Fruit fly (Drosophila melanogaster) whole organism, embryonic: ENCODE results near the gene CG11836.

Experiments
- BEAF-32 ChIP-seq: fragments of 200-800 bp; sonication (Bioruptor generic); optimal IDR thresholded peaks from 3 replicates; lab custom pipeline; 2017; ENCODE audit warnings: missing biosample characterization, missing genetic modification characterization, mild to moderate bottlenecking, moderate library complexity, missing genetic modification reagents
- CG10147 ChIP-seq: fragments of 200-800 bp; sonication (Bioruptor generic); optimal IDR thresholded peaks from 2 replicates; lab custom pipeline; 2019; ENCODE audit warnings: missing biosample characterization, mild to moderate bottlenecking, missing genetic modification characterization, moderate library complexity
- CG10654 ChIP-seq: fragments of 200-800 bp; sonication (Bioruptor generic); optimal IDR thresholded peaks from 2 replicates; lab custom pipeline; 2016; ENCODE audit warnings: missing biosample characterization, missing genetic modification characterization
- CG11456 ChIP-seq: fragments of 200-800 bp; sonication (Bioruptor generic); IDR thresholded peaks from 3 replicates; pipeline ENCODE4 v1.3.6; 2022; ENCODE audit warnings: missing biosample characterization, missing genetic modification characterization
- CG11560 ChIP-seq: fragments of 200-800 bp; sonication (Bioruptor generic); IDR thresholded peaks from 3 replicates; pipeline ENCODE4 v1.3.6; 2022; ENCODE audit warnings: missing biosample characterization, missing genetic modification characterization
- CG12299 ChIP-seq: fragments of 200-800 bp; sonication (Bioruptor generic); optimal IDR thresholded peaks from 2 replicates; lab custom pipeline; 2018; ENCODE audit warnings: missing biosample characterization, mild to moderate bottlenecking, missing genetic modification characterization
- CG1529 ChIP-seq: fragments of 200-800 bp; sonication (Bioruptor generic); optimal IDR thresholded peaks from 3 replicates; lab custom pipeline; 2018; ENCODE audit warnings: missing biosample characterization, missing genetic modification characterization
- CG18476 ChIP-seq: fragments of 200-800 bp; sonication (Bioruptor generic); optimal IDR thresholded peaks from 2 replicates; lab custom pipeline; 2016; ENCODE audit warnings: missing biosample characterization, mild to moderate bottlenecking, missing genetic modification characterization
- CG18599 ChIP-seq: fragments of 200-800 bp; sonication (Bioruptor generic); optimal IDR thresholded peaks from 3 replicates; lab custom pipeline; 2017; ENCODE audit warnings: missing biosample characterization, missing genetic modification characterization, mild to moderate bottlenecking, moderate library complexity, missing genetic modification reagents
- CG2199 ChIP-seq: fragments of 200-800 bp; sonication (Bioruptor generic); IDR thresholded peaks from 3 replicates; pipeline ENCODE4 v1.3.6; 2022; ENCODE audit warnings: missing biosample characterization, missing genetic modification characterization
- CG3726 ChIP-seq: fragments of 200-800 bp; sonication (Bioruptor generic); IDR thresholded peaks from 3 replicates; pipeline ENCODE4, ENCODE4 v1.3.6; 2022; ENCODE audit warnings: missing biosample characterization, missing genetic modification characterization
- CG4328 ChIP-seq: fragments of 200-800 bp; sonication (Bioruptor generic); optimal IDR thresholded peaks from 3 replicates; lab custom pipeline; 2017; ENCODE audit warnings: missing biosample characterization, missing genetic modification reagents, missing genetic modification characterization
- CG6254 ChIP-seq: fragments of 200-800 bp; sonication (Bioruptor generic); optimal IDR thresholded peaks from 3 replicates; lab custom pipeline; 2017; ENCODE audit warnings: mild to moderate bottlenecking, missing biosample characterization, missing genetic modification reagents, missing genetic modification characterization
- CG6689 ChIP-seq: fragments of 200-800 bp; sonication (Bioruptor generic); IDR thresholded peaks from 2 replicates; pipeline ENCODE4 v1.3.6; 2022; ENCODE audit warnings: missing biosample characterization, missing genetic modification characterization
- CG7987 ChIP-seq: fragments of 200-800 bp; sonication (Bioruptor generic); optimal IDR thresholded peaks from 2 replicates; lab custom pipeline; 2018; ENCODE audit warnings: missing biosample characterization, mild to moderate bottlenecking, missing genetic modification characterization, moderate library complexity
- CG8290 ChIP-seq, 3 experiments: fragments of 200-800 bp; sonication (Bioruptor generic); optimal IDR thresholded peaks; 2 replicates each; lab custom pipeline; 2016 to 2019; ENCODE audit warnings: missing biosample characterization in 3 of 3, missing genetic modification characterization in 3 of 3, mild to moderate bottlenecking in 2 of 3, moderate library complexity in 1 of 3
- CG9727 ChIP-seq: fragments of 200-800 bp; sonication (Bioruptor generic); optimal IDR thresholded peaks from 3 replicates; lab custom pipeline; 2017; ENCODE audit warnings: missing biosample characterization, mild to moderate bottlenecking, missing genetic modification characterization
- Dbx ChIP-seq: fragments of 200-800 bp; sonication (Bioruptor generic); IDR thresholded peaks from 3 replicates; pipeline ENCODE4 v1.3.6; 2022; ENCODE audit warnings: missing biosample characterization, missing genetic modification characterization
- Dfd ChIP-seq, 2 experiments: fragments of >200 bp; optimal IDR thresholded peaks; 2 replicates each; lab custom pipeline; 2017; ENCODE audit warnings: missing biosample characterization in 2 of 2, missing genetic modification characterization in 2 of 2
- HLH54F ChIP-seq: fragments of 200-800 bp; sonication (Bioruptor generic); optimal IDR thresholded peaks from 3 replicates; lab custom pipeline; 2016; ENCODE audit warnings: missing biosample characterization, missing genetic modification characterization
- Hey ChIP-seq: fragments of 200-800 bp; sonication (Bioruptor generic); optimal IDR thresholded peaks from 3 replicates; lab custom pipeline; 2018; ENCODE audit warnings: missing biosample characterization, mild to moderate bottlenecking, missing genetic modification characterization
- Max ChIP-seq: fragments of 200-800 bp; sonication (Bioruptor generic); optimal IDR thresholded peaks from 2 replicates; lab custom pipeline; 2016; ENCODE audit warnings: missing biosample characterization, mild to moderate bottlenecking, missing genetic modification characterization
- Side ChIP-seq: fragments of 200-800 bp; sonication (Bioruptor generic); optimal IDR thresholded peaks from 2 replicates; lab custom pipeline; 2016; ENCODE audit warnings: missing biosample characterization, missing genetic modification characterization
- Sox102F ChIP-seq: fragments of 200-800 bp; sonication (Bioruptor generic); optimal IDR thresholded peaks from 2 replicates; lab custom pipeline; 2018; ENCODE audit warnings: missing biosample characterization, mild to moderate bottlenecking, missing genetic modification characterization, moderate library complexity
- Taf1 ChIP-seq: fragments of 200-800 bp; sonication (Bioruptor generic); IDR thresholded peaks from 2 replicates; pipeline ENCODE4 v1.3.6; 2022; ENCODE audit warnings: missing biosample characterization, missing genetic modification characterization
- Tbp ChIP-seq: fragments of >200 bp; optimal IDR thresholded peaks from 2 replicates; lab custom pipeline; 2018; ENCODE audit warnings: missing biosample characterization, missing genetic modification characterization
- YL-1 ChIP-seq: fragments of 200-800 bp; sonication (Bioruptor generic); optimal IDR thresholded peaks from 3 replicates; lab custom pipeline; 2017; ENCODE audit warnings: missing biosample characterization, mild to moderate bottlenecking, missing genetic modification characterization
- croc ChIP-seq: fragments of 200-800 bp; sonication (Bioruptor generic); conservative IDR thresholded peaks from 3 replicates; pipeline ENCODE4 v1.3.6; 2022; ENCODE audit warnings: missing biosample characterization, missing genetic modification characterization
- danr ChIP-seq: fragments of 200-800 bp; sonication (Bioruptor generic); IDR thresholded peaks from 2 replicates; pipeline ENCODE4 v1.3.6; 2022; ENCODE audit warnings: missing biosample characterization, missing genetic modification characterization
- dm ChIP-seq: fragments of 200-800 bp; sonication (Bioruptor generic); optimal IDR thresholded peaks from 3 replicates; lab custom pipeline; 2016; ENCODE audit warnings: missing biosample characterization, missing genetic modification characterization
- dpn ChIP-seq, 2 experiments: fragments of 200-800 bp; sonication (Bioruptor generic); optimal IDR thresholded peaks; 3 replicates each; lab custom pipeline; 2016; ENCODE audit warnings: missing biosample characterization in 2 of 2, missing genetic modification characterization in 2 of 2
- en ChIP-seq: fragments of 200-800 bp; sonication (Bioruptor generic); optimal IDR thresholded peaks from 2 replicates; lab custom pipeline; 2016; ENCODE audit warnings: missing biosample characterization, missing genetic modification characterization
- gro ChIP-seq: fragments of 200-800 bp; sonication (Bioruptor generic); optimal IDR thresholded peaks from 2 replicates; lab custom pipeline; 2016; ENCODE audit warnings: missing biosample characterization, missing genetic modification characterization
- lab ChIP-seq: fragments of 200-800 bp; sonication (Bioruptor generic); optimal IDR thresholded peaks from 3 replicates; lab custom pipeline; 2017; ENCODE audit warnings: missing biosample characterization, missing genetic modification characterization, mild to moderate bottlenecking, moderate library complexity, missing genetic modification reagents
- lmd ChIP-seq: fragments of 200-800 bp; sonication (Bioruptor generic); IDR thresholded peaks from 2 replicates; pipeline ENCODE4 v1.3.6; 2022; ENCODE audit warnings: missing biosample characterization, missing genetic modification characterization
- lola ChIP-seq, 3 experiments: fragments of >200 bp in 2 of 3; fragments of 200-800 bp in 1 of 3; sonication (Bioruptor generic) in 1 of 3; optimal IDR thresholded peaks; 2 replicates each; lab custom pipeline; 2017 to 2019; ENCODE audit warnings: missing biosample characterization in 3 of 3, missing genetic modification characterization in 3 of 3, mild to moderate bottlenecking in 1 of 3, moderate library complexity in 1 of 3
- maf-S ChIP-seq: fragments of 200-800 bp; sonication (Bioruptor generic); optimal IDR thresholded peaks from 2 replicates; lab custom pipeline; 2016; ENCODE audit warnings: missing biosample characterization, missing genetic modification characterization
- mirr ChIP-seq: fragments of 200-800 bp; sonication (Bioruptor generic); optimal IDR thresholded peaks from 3 replicates; lab custom pipeline; 2018; ENCODE audit warnings: missing biosample characterization, mild to moderate bottlenecking, missing genetic modification characterization
- nau ChIP-seq: fragments of 200-800 bp; sonication (Bioruptor generic); optimal IDR thresholded peaks from 3 replicates; lab custom pipeline; 2017; ENCODE audit warnings: missing biosample characterization, mild to moderate bottlenecking, missing genetic modification characterization, missing genetic modification reagents
- row ChIP-seq: fragments of 200-800 bp; sonication (Bioruptor generic); IDR thresholded peaks from 3 replicates; pipeline ENCODE4 v1.3.6; 2022; ENCODE audit warnings: missing biosample characterization, missing genetic modification characterization
- scrt ChIP-seq: fragments of 200-800 bp; sonication (Bioruptor generic); optimal IDR thresholded peaks from 2 replicates; lab custom pipeline; 2018; ENCODE audit warnings: missing biosample characterization, mild to moderate bottlenecking, missing genetic modification characterization, moderate library complexity
- sisA ChIP-seq: fragments of 200-800 bp; sonication (Bioruptor generic); IDR thresholded peaks from 2 replicates; pipeline ENCODE4 v1.3.6; 2022; ENCODE audit warnings: missing biosample characterization, missing genetic modification characterization
- tap ChIP-seq: fragments of 200-800 bp; optimal IDR thresholded peaks from 3 replicates; lab custom pipeline; 2019; ENCODE audit warnings: missing biosample characterization, mild to moderate bottlenecking, missing genetic modification characterization, moderate library complexity
- trem ChIP-seq: fragments of 200-800 bp; optimal IDR thresholded peaks from 3 replicates; lab custom pipeline; 2019; ENCODE audit warnings: missing biosample characterization, mild to moderate bottlenecking, missing genetic modification characterization, moderate library complexity
- wor ChIP-seq: fragments of 200-800 bp; sonication (Bioruptor generic); IDR thresholded peaks from 2 replicates; pipeline ENCODE4 v1.3.6; 2022; ENCODE audit warnings: missing biosample characterization, missing genetic modification characterization
- yki ChIP-seq: fragments of >200 bp; optimal IDR thresholded peaks from 3 replicates; lab custom pipeline; 2018
- z ChIP-seq: fragments of 200-800 bp; sonication (Bioruptor generic); IDR thresholded peaks from 3 replicates; pipeline ENCODE4 v1.3.6; 2022; ENCODE audit warnings: missing biosample characterization, missing genetic modification characterization

Gene CG11836

DNA sequence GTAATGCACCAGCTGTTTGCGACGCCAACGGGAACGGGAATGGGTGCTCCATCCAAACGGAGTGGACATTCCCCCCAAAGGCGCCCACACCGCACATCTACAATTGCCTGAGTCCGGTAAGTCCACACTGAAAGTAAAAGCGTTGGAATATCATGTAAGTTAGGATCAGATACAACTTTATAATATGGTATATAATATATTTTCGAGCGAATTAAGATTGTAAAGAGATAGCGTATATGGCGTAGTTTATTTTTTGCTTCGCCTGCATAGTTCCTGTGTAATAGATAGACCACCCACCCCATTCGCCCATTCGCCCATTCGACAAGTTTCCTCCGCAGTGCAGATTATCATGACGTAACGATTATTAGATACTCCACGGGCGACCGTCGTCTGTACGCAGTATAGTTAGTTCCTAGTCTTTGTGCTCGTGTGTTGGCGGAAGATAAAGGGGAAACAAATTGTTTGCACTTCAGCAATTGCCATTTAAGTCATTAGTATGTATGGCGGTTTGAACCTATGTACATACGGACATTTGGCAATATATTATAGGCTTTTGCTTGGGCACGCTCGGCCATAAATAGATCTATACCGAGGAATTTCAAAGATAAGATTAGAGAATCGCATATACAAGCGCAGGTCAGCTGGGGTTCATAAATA lies 19.4 kb upstream of the CG11836 start (continued):
- no peak for TF ChIP-seq danr (GFP tag; lab: Robert Waterston, UW)
- peak; percentile 56 for TF ChIP-seq CG18599 (GFP tag; lab: Kevin White, UChicago)
- peak; percentile 62 for TF ChIP-seq mirr (GFP tag; lab: Kevin White, UChicago)
- TF ChIP-seq, all 482 proteins: peak for 30

DNA sequence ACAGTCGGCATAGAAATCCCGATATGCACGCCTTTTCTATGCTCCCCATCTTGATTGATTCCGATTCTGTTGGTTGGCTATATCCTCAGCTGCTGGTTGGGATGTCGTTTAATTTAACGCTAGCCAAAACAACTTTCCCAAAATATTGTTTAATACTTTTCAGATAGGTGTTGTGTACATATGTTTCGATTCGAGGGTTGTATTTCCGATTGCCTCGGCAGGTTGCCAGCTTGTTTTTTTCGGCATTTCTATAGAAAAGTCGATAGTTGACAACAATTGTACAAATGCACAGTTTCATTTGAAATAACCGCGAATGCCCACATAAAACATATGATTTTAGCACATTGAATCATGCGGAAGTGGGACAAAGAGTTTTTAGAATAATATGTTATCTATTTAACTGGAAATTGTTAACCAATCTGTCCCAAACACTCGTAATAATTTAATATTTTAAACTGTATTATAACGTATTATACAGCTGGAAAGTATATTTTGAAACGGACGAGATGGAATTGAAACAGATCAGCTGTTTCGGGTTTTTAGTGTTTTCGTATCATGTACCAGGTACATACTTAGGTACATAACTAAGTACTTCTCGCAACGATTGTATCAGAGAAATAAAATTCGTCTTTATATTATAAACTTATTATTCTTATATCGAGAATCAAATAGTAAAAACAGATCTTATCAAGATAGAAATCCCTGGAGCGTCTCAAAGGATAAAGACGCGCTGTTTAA lies 16.3 kb upstream of the CG11836 start, which contains the start of gene CG31109:
Gene CG31109, minus strand, starts transcription at position 203 of the 738 bp plus-strand sequence.
- TF ChIP-seq Max (GFP tag; lab: Kevin White, UChicago) (no peak), scrt (GFP tag; lab: Kevin White, UChicago) (no peak), Side (GFP tag; lab: Kevin White, UChicago) (no peak), CG10147 (GFP tag; lab: Kevin White, UChicago) (peak; percentile 40), gro (GFP tag; lab: Kevin White, UChicago) (no peak), trem (tag; lab: Kevin White, UChicago) (peak; percentile 80), CG4328 (GFP tag; lab: Kevin White, UChicago) (peak; percentile 11), CG6254 (no peak), CG1529 (no peak), dpn (GFP tag; optimal IDR thresholded peaks at IDR 0.05; lab: Kevin White, UChicago) (peak in 1 of 2 experiments; percentile 4), CG8290 (GFP tag; optimal IDR thresholded peaks at IDR 0.05; lab: Kevin White, UChicago) (peak; percentile 84), CG8290 (tag; optimal IDR thresholded peaks at IDR 0.05; lab: Kevin White, UChicago) (peak; percentile 73 to 89), CG11560 (tag; lab: Robert Waterston, UW) (no peak), nau (no peak), wor (no peak), lmd (no peak), lab (GFP tag; lab: Kevin White, UChicago) (no peak), BEAF-32 (GFP tag; lab: Kevin White, UChicago) (peak; percentile 71), Tbp (GFP tag; lab: Kevin White, UChicago) (no peak), croc (no peak), CG3726 (no peak), CG6689 (GFP tag; lab: Robert Waterston, UW) (no peak), CG9727 (peak; percentile 2), Dfd (GFP tag; optimal IDR thresholded peaks at IDR 0.05; lab: Kevin White, UChicago) (no peak), Taf1 (no peak), CG12299 (tag; lab: Kevin White, UChicago) (no peak), CG7987 (GFP tag; lab: Kevin White, UChicago) (peak; percentile 30), tap (tag; lab: Kevin White, UChicago) (no peak), Dbx (GFP tag; lab: Robert Waterston, UW) (0 out of 3 replicates have a peak, but pooled peaks have one; percentile 42), CG18476 (no peak), Hey (tag; lab: Kevin White, UChicago) (no peak), maf-S (GFP tag; lab: Kevin White, UChicago) (no peak), dm (GFP tag; lab: Kevin White, UChicago) (no peak), yki (no peak), YL-1 (GFP tag; lab: Kevin White, UChicago) (peak; percentile 54), CG2199 (no peak), en (GFP tag; lab: Kevin White, UChicago) (no peak), z (GFP tag; lab: Robert Waterston, UW) (no peak), CG10654 (GFP tag; lab: Kevin White, UChicago) (no peak), Sox102F (no peak), sisA (GFP tag; lab: Robert Waterston, UW) (no peak), row (peak; percentile 70), CG11456 (GFP tag; lab: Robert Waterston, UW) (no peak), lola (GFP tag; optimal IDR thresholded peaks at IDR 0.05; lab: Kevin White, UChicago) (peak in 1 of 3 experiments; percentile 5), HLH54F (GFP tag; lab: Kevin White, UChicago) (no peak)
